Fruit fly (Drosophila melanogaster): ENCODE results near the gene CG17272.

CG17272 gene

dm6 chr3R:20821815-20822375 is 2.1 kb downstream of the CG17272 start, which contains the start of the genes CG17271 and RpS20 (continued):
- TF ChIP-seq PHDP (tag; optimal IDR thresholded peaks at IDR 0.05) (peak; percentile 88), zen2 (GFP tag; IDR thresholded peaks at IDR 0.05; ENCODE audit: partially characterized antibody) (no peak), TFAM (GFP tag; optimal IDR thresholded peaks at IDR 0.05) (peak; percentile 67), CG10959 (GFP tag; IDR thresholded peaks at IDR 0.05) (peak; percentile 67), Ets97D (GFP tag; optimal IDR thresholded peaks at IDR 0.05) (peak; percentile 96), grau (tag; optimal IDR thresholded peaks at IDR 0.05) (peak; percentile 88), rib (GFP tag; IDR thresholded peaks at IDR 0.05) (peak; percentile 71; the same call in 1 of the 2 replicates), klu (GFP tag; IDR thresholded peaks at IDR 0.05) (peak; percentile 82), NC2β (GFP tag; optimal IDR thresholded peaks at IDR 0.05) (peak; percentile 96), Bgb (GFP tag; IDR thresholded peaks at IDR 0.05; ENCODE audit: partially characterized antibody) (peak; percentile 48; the same call in 1 of the 2 replicates), CG8924 (tag; optimal IDR thresholded peaks at IDR 0.05) (peak; percentile 88), CG31388 (GFP tag; optimal IDR thresholded peaks at IDR 0.05) (peak; percentile 78), CG1603 (tag; optimal IDR thresholded peaks at IDR 0.05) (peak; percentile 91), Antp (GFP tag; optimal IDR thresholded peaks at IDR 0.05) (peak; percentile 97), fd3F (GFP tag; optimal IDR thresholded peaks at IDR 0.05) (peak; percentile 72), ham (GFP tag; IDR thresholded peaks at IDR 0.05) (0 out of 2 replicates have a peak, but pooled peaks have one; percentile 34), CG15696 (tag; optimal IDR thresholded peaks at IDR 0.05) (peak; percentile 85), CG2875 (GFP tag; optimal IDR thresholded peaks at IDR 0.05) (peak; percentile 67), CG3281 (GFP tag; optimal IDR thresholded peaks at IDR 0.05) (peak; percentile 89), Hsf (GFP tag; optimal IDR thresholded peaks at IDR 0.05) (peak; percentile 95), Blimp-1 (GFP tag; optimal IDR thresholded peaks at IDR 0.05) (peak; percentile 83), NFAT (GFP tag; IDR thresholded peaks at IDR 0.05) (peak; percentile 78), disco-r (GFP tag; optimal IDR thresholded peaks at IDR 0.05) (peak; percentile 90), lola (GFP tag; optimal IDR thresholded peaks at IDR 0.05) (peak in 1 of 3 experiments; percentile 89), CG2199 (GFP tag; IDR thresholded peaks at IDR 0.05) (peak; percentile 62), Ptx1 (GFP tag; IDR thresholded peaks at IDR 0.05) (peak; percentile 92), unc-4 (GFP tag; IDR thresholded peaks at IDR 0.05; ENCODE audit: partially characterized antibody) (0 out of 2 replicates have a peak, but pooled peaks have one; percentile 16), fd102C (GFP tag; optimal IDR thresholded peaks at IDR 0.05) (peak; percentile 73), abd-A (tag; optimal IDR thresholded peaks at IDR 0.05) (peak; percentile 65), CG17568 (GFP tag; optimal IDR thresholded peaks at IDR 0.05) (peak; percentile 85), pnt (GFP tag; optimal IDR thresholded peaks at IDR 0.05) (peak; percentile 94), HHEX (GFP tag; optimal IDR thresholded peaks at IDR 0.05) (peak; percentile 81), CG17829 (tag; optimal IDR thresholded peaks at IDR 0.05) (peak; percentile 88), CG1602 (GFP tag; optimal IDR thresholded peaks at IDR 0.05) (peak; percentile 88), CG32532 (GFP tag; IDR thresholded peaks at IDR 0.05) (peak; percentile 94), her (GFP tag; optimal IDR thresholded peaks at IDR 0.05) (peak; percentile 92), B-H1 (GFP tag; IDR thresholded peaks at IDR 0.05) (peak; percentile 81), H15 (GFP tag; IDR thresholded peaks at IDR 0.05) (peak; percentile 91), CG13424 (tag; optimal IDR thresholded peaks at IDR 0.05) (peak; percentile 94), CG17361 (GFP tag; IDR thresholded peaks at IDR 0.05) (peak; percentile 90), CG4707 (GFP tag; optimal IDR thresholded peaks at IDR 0.05) (peak; percentile 62), onecut (GFP tag; IDR thresholded peaks at IDR 0.05) (peak; percentile 65), Nf-YB (GFP tag; optimal IDR thresholded peaks at IDR 0.05) (peak; percentile 68), CTCF (GFP tag; optimal IDR thresholded peaks at IDR 0.05) (peak; percentile 38), Usf (GFP tag; optimal IDR thresholded peaks at IDR 0.05) (peak; percentile 71), CG13624 (GFP tag; optimal IDR thresholded peaks at IDR 0.05) (peak; percentile 97), Oli (tag; optimal IDR thresholded peaks at IDR 0.05) (peak; percentile 74), tup (GFP tag; optimal IDR thresholded peaks at IDR 0.05) (peak; percentile 94), salm (tag; optimal IDR thresholded peaks at IDR 0.05) (peak; percentile 62), bcd (GFP tag; optimal IDR thresholded peaks at IDR 0.05) (peak; percentile 90)
